Fruit fly (Drosophila melanogaster): ENCODE results near the gene Sbat.
A peak's percentile ranks its signal among the peaks of the same experiment; 100 is the strongest.

Sbat gene

dm6 chr2L:2884683-2885502, 6.7 kb downstream of the Sbat start (continued):
- TF ChIP-seq vfl (GFP tag; optimal IDR thresholded peaks at IDR 0.05) (no peak), br (optimal IDR thresholded peaks at IDR 0.05) (no peak), mirr (GFP tag; optimal IDR thresholded peaks at IDR 0.05) (peak; percentile 60), CG10321 (GFP tag; IDR thresholded peaks at IDR 0.05) (no peak), pzg (GFP tag; optimal IDR thresholded peaks at IDR 0.05) (peak; percentile 92), odd (GFP tag; optimal IDR thresholded peaks at IDR 0.05) (no peak), E2f2 (GFP tag; IDR thresholded peaks at IDR 0.05) (peak; percentile 77), ash1 (GFP tag; optimal IDR thresholded peaks at IDR 0.05) (peak; percentile 65), CG8290 (GFP tag; optimal IDR thresholded peaks at IDR 0.05) (no peak), CG8290 (tag; optimal IDR thresholded peaks at IDR 0.05) (peak in 1 of 2 experiments; percentile 99), z (GFP tag; IDR thresholded peaks at IDR 0.05) (0 out of 3 replicates have a peak, but pooled peaks have one; percentile 25), Hr39 (optimal IDR thresholded peaks at IDR 0.05) (no peak), CG3407 (GFP tag; optimal IDR thresholded peaks at IDR 0.05) (no peak), CG4404 (GFP tag; IDR thresholded peaks at IDR 0.05) (no peak), sim (GFP tag; IDR thresholded peaks at IDR 0.05) (peak; percentile 39; the same call in 1 of the 2 replicates), CG14710 (tag; optimal IDR thresholded peaks at IDR 0.05) (peak; percentile 56), lab (GFP tag; optimal IDR thresholded peaks at IDR 0.05) (peak; percentile 60), grn (GFP tag; optimal IDR thresholded peaks at IDR 0.05) (no peak), CG18599 (GFP tag; optimal IDR thresholded peaks at IDR 0.05) (peak; percentile 29), CG7745 (tag; optimal IDR thresholded peaks at IDR 0.05) (no peak), CG2120 (GFP tag; optimal IDR thresholded peaks at IDR 0.05) (peak; percentile 59), CG1233 (GFP tag; optimal IDR thresholded peaks at IDR 0.05) (no peak), tin (GFP tag; optimal IDR thresholded peaks at IDR 0.05) (peak; percentile 10), sr (GFP tag; IDR thresholded peaks at IDR 0.05) (peak; percentile 96), lbe (GFP tag; optimal IDR thresholded peaks at IDR 0.05) (no peak), H2.0 (GFP tag; IDR thresholded peaks at IDR 0.05) (0 out of 2 replicates have a peak, but pooled peaks have one; percentile 19), bbx (GFP tag; IDR thresholded peaks at IDR 0.05; ENCODE audit: partially characterized antibody) (peak; percentile 70; the same call in 1 of the 2 replicates), mam (GFP tag; optimal IDR thresholded peaks at IDR 0.05) (peak; percentile 30), CG15073 (GFP tag; optimal IDR thresholded peaks at IDR 0.05) (no peak), CG42726 (GFP tag; IDR thresholded peaks at IDR 0.05; ENCODE audit: partially characterized antibody) (peak; percentile 70; the same call in 1 of the 2 replicates), zen (tag; optimal IDR thresholded peaks at IDR 0.05) (no peak), CG5180 (GFP tag; optimal IDR thresholded peaks at IDR 0.05) (no peak), HLH3B (GFP tag; IDR thresholded peaks at IDR 0.05) (0 out of 2 replicates have a peak, but pooled peaks have one; percentile 10), run (tag; optimal IDR thresholded peaks at IDR 0.05) (peak; percentile 20), ara (GFP tag; IDR thresholded peaks at IDR 0.05) (peak; percentile 39; the same call in 1 of the 2 replicates), seq (GFP tag; IDR thresholded peaks at IDR 0.05) (no peak), inv (GFP tag; IDR thresholded peaks at IDR 0.05; ENCODE audit: partially characterized antibody) (0 out of 2 replicates have a peak, but pooled peaks have one; percentile 18), Ptx1 (GFP tag; IDR thresholded peaks at IDR 0.05) (0 out of 2 replicates have a peak, but pooled peaks have one; percentile 11), fru (optimal IDR thresholded peaks at IDR 0.05) (no peak), maf-S (GFP tag; optimal IDR thresholded peaks at IDR 0.05) (no peak), CG16815 (GFP tag; optimal IDR thresholded peaks at IDR 0.05) (no peak), CG33557 (GFP tag; optimal IDR thresholded peaks at IDR 0.05) (peak; percentile 19), CG6791 (GFP tag; IDR thresholded peaks at IDR 0.05; ENCODE audit: partially characterized antibody) (peak; percentile 75), Atf-2 (GFP tag; optimal IDR thresholded peaks at IDR 0.05) (no peak), Bteb2 (GFP tag; optimal IDR thresholded peaks at IDR 0.05) (no peak), Adf1 (GFP tag; IDR thresholded peaks at IDR 0.05) (peak; percentile 70), zfh1 (GFP tag; IDR thresholded peaks at IDR 0.05) (peak; percentile 64; the same call in 2 of the 3 replicates), nerfin-1 (tag; optimal IDR thresholded peaks at IDR 0.05) (peak; percentile 53), CG10959 (GFP tag; IDR thresholded peaks at IDR 0.05) (peak; percentile 42), TFAM (GFP tag; optimal IDR thresholded peaks at IDR 0.05) (no peak)
